Worm (Caenorhabditis elegans) whole organism, L4 larva: Measurements from ENCODE around the gene F13D12.5.

Experiments used
- D1046.2 ChIP-seq: fragments of 200-800 bp; sonication (Bioruptor generic); IDR thresholded peaks from 2 replicates; pipeline ENCODE4 v1.3.6; 2022; ENCODE audit warnings: missing genetic modification characterization, missing compliant biosample characterization
- F10B5.3 ChIP-seq: sonication (generic microtip); optimal IDR thresholded peaks from 2 replicates; lab custom pipeline; 2016; ENCODE audit warnings: mild to moderate bottlenecking, missing genetic modification characterization, missing compliant biosample characterization
- F37D6.2 ChIP-seq: sonication (generic microtip); optimal IDR thresholded peaks from 2 replicates; lab custom pipeline; 2016; ENCODE audit warnings: mild to moderate bottlenecking, missing genetic modification characterization, missing compliant biosample characterization
- F44E2.7 ChIP-seq: fragments of 200-800 bp; sonication (Bioruptor generic); IDR thresholded peaks from 2 replicates; pipeline ENCODE4 v2.1.2; 2022; ENCODE audit warnings: missing genetic modification characterization, missing compliant biosample characterization
- F49E8.2 ChIP-seq: sonication (generic microtip); optimal IDR thresholded peaks from 2 replicates; lab custom pipeline; 2016; ENCODE audit warnings: missing compliant biosample characterization, mild to moderate bottlenecking, missing genetic modification characterization, borderline replicate concordance
- R02D3.7 ChIP-seq: fragments of 150-350 bp; sonication (generic microtip); optimal IDR thresholded peaks from 3 replicates; lab custom pipeline; 2014; ENCODE audit warnings: missing biosample characterization, missing genetic modification characterization
- Y105C5A.15 ChIP-seq: fragments of 200-800 bp; sonication (Bioruptor generic); IDR thresholded peaks from 2 replicates; pipeline ENCODE4 v1.3.6; 2022; ENCODE audit warnings: missing genetic modification characterization, missing compliant biosample characterization
- Y5F2A.4 ChIP-seq: fragments of 200-800 bp; sonication (Bioruptor generic); optimal IDR thresholded peaks from 2 replicates; lab custom pipeline; 2018; ENCODE audit warnings: mild to moderate bottlenecking, missing genetic modification characterization, missing compliant biosample characterization
- ZK337.2 ChIP-seq: fragments of 200-800 bp; sonication (Bioruptor generic); IDR thresholded peaks from 2 replicates; pipeline ENCODE4 v1.3.6; 2022; ENCODE audit warnings: missing genetic modification reagents, missing genetic modification characterization, missing compliant biosample characterization
- aha-1 ChIP-seq: fragments of 150-350 bp; peaks from one replicate; lab custom pipeline; 2014; ENCODE audit warnings: missing biosample characterization, missing genetic modification characterization
- aly-2 ChIP-seq: sonication (generic microtip); optimal IDR thresholded peaks from 2 replicates; lab custom pipeline; 2018; ENCODE audit warnings: missing biosample characterization, missing genetic modification characterization
- attf-4 ChIP-seq: sonication (generic microtip); optimal IDR thresholded peaks from 3 replicates; lab custom pipeline; 2017; ENCODE audit warnings: missing biosample characterization, missing genetic modification characterization
- ceh-28 ChIP-seq: fragments of 150-350 bp; optimal IDR thresholded peaks from 2 replicates; lab custom pipeline; 2014; ENCODE audit warnings: missing biosample characterization, missing genetic modification reagents, missing genetic modification characterization
- ceh-82 ChIP-seq: sonication (generic microtip); optimal IDR thresholded peaks from 2 replicates; lab custom pipeline; 2017; ENCODE audit warnings: missing biosample characterization, missing genetic modification characterization
- ces-1 ChIP-seq: fragments of 150-350 bp; sonication (generic microtip); optimal IDR thresholded peaks from 4 replicates; lab custom pipeline; 2014; ENCODE audit warnings: missing biosample characterization, missing genetic modification reagents, missing genetic modification characterization
- ctbp-1 ChIP-seq: fragments of 200-800 bp; sonication (Bioruptor generic); IDR thresholded peaks from 2 replicates; pipeline ENCODE4 v1.3.6; 2022; ENCODE audit warnings: missing genetic modification reagents, missing genetic modification characterization, missing compliant biosample characterization
- dmd-6 ChIP-seq: fragments of 200-800 bp; sonication (Bioruptor generic); IDR thresholded peaks from 2 replicates; pipeline ENCODE4 v1.3.6; 2022; ENCODE audit warnings: missing genetic modification reagents, missing genetic modification characterization, missing compliant biosample characterization
- dpl-1 ChIP-seq: fragments of 150-350 bp; optimal IDR thresholded peaks from 2 replicates; lab custom pipeline; 2014; ENCODE audit warnings: missing biosample characterization, missing genetic modification reagents, missing genetic modification characterization
- dve-1 ChIP-seq: sonication (generic microtip); optimal IDR thresholded peaks from 2 replicates; lab custom pipeline; 2017; ENCODE audit warnings: antibody characterized with exemption, mild to moderate bottlenecking, missing genetic modification characterization, missing compliant biosample characterization; ENCODE audit not compliant: insufficient read depth
- egl-43 ChIP-seq: fragments of 200-800 bp; sonication (Bioruptor generic); IDR thresholded peaks from 2 replicates; pipeline ENCODE4 v1.3.6; 2022; ENCODE audit warnings: missing genetic modification reagents, missing genetic modification characterization, missing compliant biosample characterization
- gei-8 ChIP-seq: fragments of 200-800 bp; sonication (Bioruptor generic); optimal IDR thresholded peaks from 2 replicates; lab custom pipeline; 2018; ENCODE audit warnings: mild to moderate bottlenecking, missing genetic modification characterization, missing compliant biosample characterization
- hif-1 ChIP-seq, 2 experiments: sonication (generic microtip); optimal IDR thresholded peaks; 2 replicates each; lab custom pipeline; 2016 to 2017; ENCODE audit warnings: missing compliant biosample characterization in 2 of 2, missing genetic modification characterization in 2 of 2, missing genetic modification reagents in 2 of 2, missing genotype in 2 of 2, mild to moderate bottlenecking in 1 of 2
- hlh-11 ChIP-seq: fragments of 200-800 bp; sonication (Bioruptor generic); optimal IDR thresholded peaks from 2 replicates; lab custom pipeline; 2018; ENCODE audit warnings: mild to moderate bottlenecking, missing genetic modification characterization, missing compliant biosample characterization
- hlh-30 ChIP-seq: sonication (generic microtip); optimal IDR thresholded peaks from 2 replicates; lab custom pipeline; 2017; ENCODE audit warnings: antibody characterized with exemption, mild to moderate bottlenecking, missing genetic modification characterization, missing compliant biosample characterization; ENCODE audit not compliant: insufficient read depth
- lin-13 ChIP-seq: fragments of 150-350 bp; optimal IDR thresholded peaks from 2 replicates; lab custom pipeline; 2014; ENCODE audit warnings: missing biosample characterization, missing genetic modification reagents, missing genetic modification characterization
- lin-29 ChIP-seq: fragments of 200-800 bp; sonication (Bioruptor generic); IDR thresholded peaks from 2 replicates; pipeline ENCODE4 v1.3.6; 2022; ENCODE audit warnings: missing genetic modification reagents, missing genetic modification characterization, missing compliant biosample characterization
- lin-38 ChIP-seq: fragments of 200-800 bp; sonication (Bioruptor generic); IDR thresholded peaks from 2 replicates; pipeline ENCODE4 v1.3.6; 2022; ENCODE audit warnings: missing genetic modification reagents, missing genetic modification characterization, missing compliant biosample characterization
- lir-3 ChIP-seq: sonication (generic microtip); optimal IDR thresholded peaks from 2 replicates; lab custom pipeline; 2016; ENCODE audit warnings: mild to moderate bottlenecking, missing genetic modification characterization, missing compliant biosample characterization
- lsy-2 ChIP-seq, 2 experiments: fragments of 150-350 bp in 1 of 2; sonication (generic microtip) in 1 of 2; optimal IDR thresholded peaks; 2 replicates each; lab custom pipeline; 2014 to 2017; ENCODE audit warnings: missing biosample characterization in 2 of 2, missing genetic modification characterization in 2 of 2
- madf-9 ChIP-seq: fragments of 200-800 bp; sonication (Bioruptor generic); conservative IDR thresholded peaks from 2 replicates; pipeline ENCODE4 v1.3.6; 2022; ENCODE audit warnings: missing genetic modification reagents, missing genetic modification characterization, missing compliant biosample characterization
- mep-1 ChIP-seq: fragments of 150-350 bp; sonication (generic microtip); optimal IDR thresholded peaks from 3 replicates; lab custom pipeline; 2014; ENCODE audit warnings: missing biosample characterization, missing genetic modification characterization
- mes-2 ChIP-seq: sonication (generic microtip); optimal IDR thresholded peaks from 2 replicates; lab custom pipeline; 2016; ENCODE audit warnings: missing genotype, mild to moderate bottlenecking, missing genetic modification characterization, missing compliant biosample characterization; ENCODE audit not compliant: poor library complexity, severe bottlenecking
- nhr-102 ChIP-seq: sonication (generic microtip); optimal IDR thresholded peaks from 2 replicates; lab custom pipeline; 2016; ENCODE audit warnings: mild to moderate bottlenecking, missing genetic modification characterization, moderate library complexity, missing compliant biosample characterization
- nhr-42 ChIP-seq: fragments of 200-800 bp; sonication (Bioruptor generic); IDR thresholded peaks from 2 replicates; pipeline ENCODE4 v1.3.6; 2022; ENCODE audit warnings: missing genetic modification characterization, missing compliant biosample characterization
- nhr-6 ChIP-seq: fragments of 150-350 bp; optimal IDR thresholded peaks from 2 replicates; lab custom pipeline; 2014; ENCODE audit warnings: missing biosample characterization, missing genetic modification characterization
- nhr-76 ChIP-seq: fragments of 150-350 bp; optimal IDR thresholded peaks from 2 replicates; lab custom pipeline; 2014; ENCODE audit warnings: missing biosample characterization, missing genetic modification characterization
- nhr-77 ChIP-seq: fragments of 150-350 bp; optimal IDR thresholded peaks from 2 replicates; lab custom pipeline; 2014; ENCODE audit warnings: missing biosample characterization, missing genetic modification characterization
- php-3 ChIP-seq: fragments of 200-800 bp; sonication (Bioruptor generic); IDR thresholded peaks from 2 replicates; pipeline ENCODE4 v1.3.6; 2022; ENCODE audit warnings: missing genetic modification reagents, missing genetic modification characterization, missing compliant biosample characterization
- rbr-2 ChIP-seq: sonication (generic microtip); optimal IDR thresholded peaks from 2 replicates; lab custom pipeline; 2016; ENCODE audit warnings: missing genotype, missing genetic modification characterization, missing compliant biosample characterization
- sdz-12 ChIP-seq: fragments of 200-800 bp; sonication (Bioruptor generic); optimal IDR thresholded peaks from 2 replicates; lab custom pipeline; 2018; ENCODE audit warnings: mild to moderate bottlenecking, missing genetic modification characterization, missing compliant biosample characterization
- set-16 ChIP-seq: fragments of 200-800 bp; sonication (Bioruptor generic); IDR thresholded peaks from 2 replicates; pipeline ENCODE4 v1.3.6; 2022; ENCODE audit warnings: missing genetic modification reagents, missing genetic modification characterization, missing compliant biosample characterization
- snpc-1.2 ChIP-seq: fragments of 200-800 bp; sonication (Bioruptor generic); IDR thresholded peaks from 2 replicates; pipeline ENCODE4 v1.3.6; 2022; ENCODE audit warnings: missing genetic modification reagents, missing genetic modification characterization, missing compliant biosample characterization
- spr-1 ChIP-seq: sonication (generic microtip); optimal IDR thresholded peaks from 2 replicates; lab custom pipeline; 2016; ENCODE audit warnings: mild to moderate bottlenecking, missing genetic modification characterization, missing compliant biosample characterization
- spr-3 ChIP-seq: fragments of 200-800 bp; sonication (Bioruptor generic); optimal IDR thresholded peaks from 2 replicates; lab custom pipeline; 2018; ENCODE audit warnings: mild to moderate bottlenecking, missing genetic modification characterization, missing compliant biosample characterization
- unc-62 ChIP-seq, 3 experiments: fragments of 150-350 bp in 1 of 3; sonication (generic microtip); optimal IDR thresholded peaks in 2 of 3; peaks in 1 of 3; 1 replicate in 1 of 3; 2 replicates in 2 of 3; lab custom pipeline; 2014 to 2017; ENCODE audit warnings: missing biosample characterization in 3 of 3, missing genetic modification characterization in 3 of 3, missing genetic modification reagents in 3 of 3, missing genotype in 1 of 3
- vab-7 ChIP-seq: fragments of 200-800 bp; sonication (Bioruptor generic); IDR thresholded peaks from 2 replicates; pipeline ENCODE4 v1.3.6; 2022; ENCODE audit warnings: missing genetic modification reagents, missing genetic modification characterization, missing compliant biosample characterization
- zip-2 ChIP-seq: fragments of 150-350 bp; optimal IDR thresholded peaks from 2 replicates; lab custom pipeline; 2014; ENCODE audit warnings: missing biosample characterization, missing genetic modification characterization

F13D12.5 gene

DNA sequence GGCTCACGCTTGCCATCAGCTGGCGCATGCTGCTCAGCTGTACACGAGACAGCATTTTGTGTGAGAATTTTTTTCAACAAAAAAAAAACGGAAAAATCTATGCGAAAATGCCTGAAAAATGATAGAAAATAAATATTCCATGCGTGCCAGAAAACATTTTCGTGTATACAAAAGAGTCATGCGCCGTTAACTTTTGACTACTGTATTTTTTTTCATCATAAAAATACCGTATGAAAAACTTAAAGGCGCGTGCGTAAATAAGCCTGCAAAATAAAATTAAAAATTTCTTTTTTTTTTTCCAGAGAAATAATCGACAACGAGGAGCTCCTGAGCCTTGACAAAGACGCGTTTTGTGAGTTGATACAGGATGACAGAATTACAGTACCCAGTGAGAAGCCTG, 36.7 kb upstream of the F13D12.5 start:
- TF ChIP-seq hif-1 (tag; optimal IDR thresholded peaks at IDR 0.05; lab: Kevin White, UChicago) = no peak
- TF ChIP-seq sdz-12 = no peak
- TF ChIP-seq madf-9 = no peak
- TF ChIP-seq nhr-102 = no peak
- no peak for TF ChIP-seq spr-3
- no peak for TF ChIP-seq F10B5.3 (tag; lab: Kevin White, UChicago)
- no peak for TF ChIP-seq Y5F2A.4
- TF ChIP-seq lsy-2 (tag; optimal IDR thresholded peaks at IDR 0.05; lab: Kevin White, UChicago) = no peak
- TF ChIP-seq php-3 = no peak
- no peak for TF ChIP-seq ces-1
- TF ChIP-seq gei-8 (GFP tag; lab: Kevin White, UChicago) = no peak
- TF ChIP-seq egl-43 = no peak
- TF ChIP-seq ceh-82 (tag; lab: Kevin White, UChicago) = no peak
- no peak for TF ChIP-seq F49E8.2 (tag; lab: Kevin White, UChicago)
- TF ChIP-seq ceh-28 (tag; lab: Kevin White, UChicago) = no peak
- no peak for TF ChIP-seq F37D6.2 (tag; lab: Kevin White, UChicago)
- no peak for TF ChIP-seq lin-29 (GFP tag; lab: Robert Waterston, UW)

- TF ChIP-seq madf-9 = no peak
- TF ChIP-seq D1046.2 (GFP tag; lab: Robert Waterston, UW) = peak; percentile 81; the same call in 1 of the 2 replicates
- no peak for TF ChIP-seq spr-3
- 0 out of 2 replicates have a peak, but pooled peaks have one; percentile 16 for TF ChIP-seq ctbp-1 (GFP tag; lab: Robert Waterston, UW)
- no peak for TF ChIP-seq hlh-30 (tag; lab: Kevin White, UChicago)
- no peak for TF ChIP-seq nhr-6 (tag; lab: Kevin White, UChicago)
- TF ChIP-seq vab-7 (GFP tag; lab: Robert Waterston, UW) = no peak
- TF ChIP-seq aly-2 = peak; percentile 48
- TF ChIP-seq ZK337.2 (GFP tag; lab: Robert Waterston, UW) = no peak
- no peak for TF ChIP-seq R02D3.7 (tag; lab: Kevin White, UChicago)
- peak in 1 of 2 experiments; percentile 56 for TF ChIP-seq unc-62 (GFP tag; optimal IDR thresholded peaks at IDR 0.05 in 1 of 2; lab: Kevin White, UChicago)
- no peak for TF ChIP-seq unc-62 (tag; optimal IDR thresholded peaks at IDR 0.05; lab: Kevin White, UChicago)
- peak; percentile 38 for TF ChIP-seq set-16 (GFP tag; lab: Robert Waterston, UW)
- no peak for TF ChIP-seq dmd-6 (GFP tag; lab: Robert Waterston, UW)
- TF ChIP-seq Y105C5A.15 (GFP tag; lab: Robert Waterston, UW) = no peak
- TF ChIP-seq, all 104 proteins: peak for 5
These were observed 35.7 kb upstream of the F13D12.5 start for ce11 chrII:11690868-11691267.

- TF ChIP-seq lin-38 (peak; percentile 31; the same call in 1 of the 2 replicates), spr-1 (tag; lab: Kevin White, UChicago) (no peak), nhr-76 (no peak), unc-62 (GFP tag; optimal IDR thresholded peaks at IDR 0.05 in 1 of 2; lab: Kevin White, UChicago) (peak in 1 of 2 experiments; percentile 42), unc-62 (tag; optimal IDR thresholded peaks at IDR 0.05; lab: Kevin White, UChicago) (no peak), mes-2 (peak; percentile 38), nhr-42 (GFP tag; lab: Robert Waterston, UW) (no peak), lin-13 (GFP tag; lab: Kevin White, UChicago) (peak; percentile 29), F44E2.7 (GFP tag; lab: Robert Waterston, UW) (no peak), nhr-77 (tag; lab: Kevin White, UChicago) (peak; percentile 1), zip-2 (tag; lab: Kevin White, UChicago) (no peak), attf-4 (tag; lab: Kevin White, UChicago) (no peak), lsy-2 (tag; optimal IDR thresholded peaks at IDR 0.05; lab: Kevin White, UChicago) (peak in 1 of 2 experiments; percentile 70), ceh-82 (tag; lab: Kevin White, UChicago) (no peak), aha-1 (tag; lab: Kevin White, UChicago) (peak; percentile 96), dve-1 (tag; lab: Kevin White, UChicago) (peak; percentile 43), lir-3 (no peak), hlh-11 (peak; percentile 25), aly-2 (no peak), mep-1 (peak; percentile 50), rbr-2 (tag; lab: Kevin White, UChicago) (peak; percentile 15), snpc-1.2 (GFP tag; lab: Robert Waterston, UW) (0 out of 2 replicates have a peak, but pooled peaks have one; percentile 17), dpl-1 (GFP tag; lab: Kevin White, UChicago) (peak; percentile 50)
- TF ChIP-seq, all 104 proteins: peak for 13
These were observed 32.2 kb upstream of the F13D12.5 start for ce11 chrII:11694432-11694831.
